Fruit fly (Drosophila melanogaster) whole organism, prepupa: ENCODE results near the gene CG6126.
A peak's percentile ranks its signal among the peaks of the same experiment; 100 is the strongest.

Experiments
- CG3032 ChIP-seq: fragments of 200-800 bp; optimal IDR thresholded peaks from 2 replicates; lab custom pipeline; 2019; ENCODE audit warnings: missing biosample characterization, mild to moderate bottlenecking, missing genetic modification characterization, moderate library complexity
- lz ChIP-seq: fragments of 200-800 bp; sonication (Bioruptor generic); optimal IDR thresholded peaks from 3 replicates; lab custom pipeline; 2016; ENCODE audit warnings: missing biosample characterization, missing genetic modification characterization

DNA sequence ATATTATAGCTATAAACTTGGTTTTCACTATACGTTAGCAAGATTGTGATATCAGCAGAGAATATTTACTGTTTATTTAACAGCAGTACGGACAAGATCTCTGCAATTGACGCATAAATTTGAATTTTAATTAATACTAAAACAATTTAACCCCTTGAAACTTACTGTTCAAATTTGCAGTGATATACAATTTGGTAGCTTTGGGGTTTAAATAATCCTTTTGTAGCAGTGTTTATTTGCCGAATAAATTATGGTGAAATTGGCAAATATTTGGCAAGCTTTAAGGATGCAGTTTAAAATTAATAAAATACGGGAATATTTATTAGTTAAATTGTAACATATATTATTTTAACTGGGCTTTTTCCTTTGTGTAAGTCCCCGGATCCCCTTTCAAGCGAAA lies 14.5 kb upstream of the CG6126 start:
- TF ChIP-seq lz (GFP tag; lab: Kevin White, UChicago): peak; percentile 15
- TF ChIP-seq CG3032 (tag; lab: Kevin White, UChicago): peak; percentile 15
